Worm (Caenorhabditis elegans): ENCODE measurements around the gene lin-52.
A peak's percentile ranks its signal among the peaks of the same experiment; 100 is the strongest.

The lin-52 gene

DNA sequence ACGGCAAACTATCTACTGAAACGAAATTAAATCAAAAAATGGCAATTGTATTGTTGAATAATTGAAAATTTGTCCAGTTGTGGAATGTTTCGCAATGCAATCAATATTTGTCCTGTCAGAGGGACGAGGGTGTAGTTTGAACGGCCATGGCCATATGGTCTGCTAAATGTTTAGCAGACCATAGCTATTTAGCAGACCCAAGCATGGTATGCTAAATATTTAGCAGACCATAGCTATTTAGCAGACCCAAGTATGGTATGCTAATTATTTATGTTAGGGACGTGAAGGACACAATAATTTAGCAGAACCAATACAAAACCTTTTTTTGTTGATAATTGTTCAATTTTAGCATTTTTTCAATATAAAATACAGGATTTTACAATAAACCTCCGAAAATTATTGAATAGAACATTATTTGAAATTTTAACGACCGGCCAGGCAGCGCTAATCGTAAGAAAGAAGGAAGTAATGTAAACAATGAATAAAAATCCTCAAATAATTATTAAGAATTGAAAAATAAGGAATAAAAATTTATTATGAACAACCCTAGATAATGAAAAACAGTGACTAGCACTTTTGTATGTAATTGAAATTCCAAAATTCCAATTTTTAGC is 19.4 kb downstream of the lin-52 start, which contains the start of gene riok-3:
Gene riok-3, minus strand, starts transcription at position 15 of the 614 bp plus-strand sequence.
- TF ChIP-seq dve-1 (tag; optimal IDR thresholded peaks at IDR 0.05), result no peak
- no peak for TF ChIP-seq ceh-14 (tag; optimal IDR thresholded peaks at IDR 0.05)
- TF ChIP-seq ceh-48 (tag; optimal IDR thresholded peaks at IDR 0.05), result peak; percentile 13

DNA sequence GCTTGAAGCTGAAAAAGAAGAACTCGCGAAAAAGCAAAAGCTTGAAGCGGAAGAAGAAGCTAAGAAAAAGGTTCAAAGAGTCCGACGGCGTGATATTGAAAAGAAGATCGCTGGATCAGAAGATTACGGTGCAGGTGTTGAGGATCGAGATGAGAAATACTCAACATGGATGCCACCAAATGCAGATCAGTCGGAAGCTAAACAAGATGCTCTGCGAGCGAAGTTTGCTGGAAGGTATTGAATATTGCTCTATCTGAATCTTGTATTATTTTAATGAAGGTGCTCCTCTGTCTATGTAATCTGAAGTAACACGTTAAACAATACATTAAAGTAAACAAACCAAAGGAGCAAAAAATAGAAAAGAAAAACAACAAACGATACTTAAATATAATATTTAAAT is 22.5 kb downstream of the lin-52 start:
- TF ChIP-seq pros-1 (tag; optimal IDR thresholded peaks at IDR 0.05) (no peak), pat-9 (tag; optimal IDR thresholded peaks at IDR 0.05) (no peak), tbx-2 (tag; optimal IDR thresholded peaks at IDR 0.05) (no peak), hlh-6 (tag; optimal IDR thresholded peaks at IDR 0.05) (no peak), hlh-30 (tag; optimal IDR thresholded peaks at IDR 0.05; ENCODE audit: insufficient read depth) (no peak)

DNA sequence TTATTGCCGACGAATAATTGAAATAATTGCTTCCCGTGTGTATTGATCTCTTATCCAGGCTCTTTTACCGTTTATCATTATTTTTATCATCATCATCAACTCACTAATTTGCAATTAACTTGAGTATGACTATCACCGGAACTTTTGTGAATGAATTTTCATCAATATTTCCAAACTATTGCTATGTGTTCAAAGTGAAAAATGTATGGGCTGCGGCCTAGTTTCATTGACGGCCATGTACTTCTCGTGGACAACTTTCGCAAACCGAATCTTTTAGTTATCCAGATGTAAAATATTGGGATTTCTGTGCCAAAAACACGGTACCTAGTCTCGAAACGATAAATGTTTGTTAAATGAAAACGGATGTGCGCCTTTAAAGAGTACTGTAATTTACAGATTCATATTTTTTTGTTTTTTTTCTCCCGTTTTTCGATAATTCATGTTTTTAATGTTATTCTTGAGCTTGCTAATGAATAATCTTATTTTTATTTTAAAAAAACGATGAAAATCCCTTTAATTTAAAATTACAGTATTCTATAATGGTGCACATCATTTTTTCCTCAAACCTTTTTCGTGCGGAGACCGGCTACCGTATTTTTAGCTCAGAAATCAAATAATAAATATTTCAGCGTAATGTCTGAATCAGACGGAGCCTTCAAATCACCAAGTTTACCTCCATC is 25.9 kb downstream of the lin-52 start, which contains the start of gene ZK632.2:
Gene ZK632.2, plus strand, starts transcription at position 630 of the 680 bp plus-strand sequence.
- TF ChIP-seq pros-1 (tag; optimal IDR thresholded peaks at IDR 0.05) (no peak), ceh-30 (tag; optimal IDR thresholded peaks at IDR 0.05) (no peak), dve-1 (tag; optimal IDR thresholded peaks at IDR 0.05) (no peak), pqm-1 (tag; optimal IDR thresholded peaks at IDR 0.05) (no peak), lin-11 (tag; optimal IDR thresholded peaks at IDR 0.05) (no peak), tbx-2 (tag; optimal IDR thresholded peaks at IDR 0.05) (no peak), eyg-1 (tag; optimal IDR thresholded peaks at IDR 0.05) (no peak)

DNA sequence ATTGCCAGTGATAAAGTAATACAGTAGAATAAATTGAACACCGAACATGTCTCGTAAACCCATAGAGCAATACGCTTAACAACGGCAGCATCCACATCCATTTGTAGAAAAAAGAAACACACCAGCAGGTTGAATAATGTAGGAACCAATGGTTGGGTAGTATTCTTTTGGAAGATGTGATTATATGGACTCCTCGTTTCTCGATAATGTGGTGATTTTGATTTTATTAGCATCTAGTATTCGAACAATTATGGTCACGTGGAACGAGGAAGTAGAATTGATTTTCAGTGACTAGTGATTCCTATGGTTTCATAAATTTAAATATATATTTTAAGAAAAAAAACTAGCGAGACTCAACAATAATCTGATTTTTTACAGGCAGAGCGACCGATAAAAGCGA is 28.1 kb downstream of the lin-52 start, which contains the start of gene srxa-10:
Gene srxa-10, minus strand, starts transcription at position 101 of the 400 bp plus-strand sequence.
- TF ChIP-seq tbx-2 (tag; optimal IDR thresholded peaks at IDR 0.05) (no peak), ceh-6 (GFP tag; optimal IDR thresholded peaks at IDR 0.05) (no peak), ztf-16 (tag; optimal IDR thresholded peaks at IDR 0.05) (no peak), pqm-1 (tag; optimal IDR thresholded peaks at IDR 0.05) (no peak), unc-42 (tag; optimal IDR thresholded peaks at IDR 0.05) (no peak), npax-4 (tag; optimal IDR thresholded peaks at IDR 0.05) (no peak), fax-1 (tag; optimal IDR thresholded peaks at IDR 0.05) (no peak), ama-1 (optimal IDR thresholded peaks at IDR 0.05) (no peak), dve-1 (tag; optimal IDR thresholded peaks at IDR 0.05) (no peak), tbx-7 (tag; optimal IDR thresholded peaks at IDR 0.05) (no peak), lin-11 (tag; optimal IDR thresholded peaks at IDR 0.05) (no peak), ahr-1 (tag; optimal IDR thresholded peaks at IDR 0.05) (no peak), hlh-13 (GFP tag; optimal IDR thresholded peaks at IDR 0.05) (no peak), F13H6.1 (tag; optimal IDR thresholded peaks at IDR 0.05) (no peak), ref-2 (tag; optimal IDR thresholded peaks at IDR 0.05) (no peak), C38D4.7 (GFP tag; optimal IDR thresholded peaks at IDR 0.05) (no peak), nhr-232 (tag; optimal IDR thresholded peaks at IDR 0.05) (no peak)

DNA sequence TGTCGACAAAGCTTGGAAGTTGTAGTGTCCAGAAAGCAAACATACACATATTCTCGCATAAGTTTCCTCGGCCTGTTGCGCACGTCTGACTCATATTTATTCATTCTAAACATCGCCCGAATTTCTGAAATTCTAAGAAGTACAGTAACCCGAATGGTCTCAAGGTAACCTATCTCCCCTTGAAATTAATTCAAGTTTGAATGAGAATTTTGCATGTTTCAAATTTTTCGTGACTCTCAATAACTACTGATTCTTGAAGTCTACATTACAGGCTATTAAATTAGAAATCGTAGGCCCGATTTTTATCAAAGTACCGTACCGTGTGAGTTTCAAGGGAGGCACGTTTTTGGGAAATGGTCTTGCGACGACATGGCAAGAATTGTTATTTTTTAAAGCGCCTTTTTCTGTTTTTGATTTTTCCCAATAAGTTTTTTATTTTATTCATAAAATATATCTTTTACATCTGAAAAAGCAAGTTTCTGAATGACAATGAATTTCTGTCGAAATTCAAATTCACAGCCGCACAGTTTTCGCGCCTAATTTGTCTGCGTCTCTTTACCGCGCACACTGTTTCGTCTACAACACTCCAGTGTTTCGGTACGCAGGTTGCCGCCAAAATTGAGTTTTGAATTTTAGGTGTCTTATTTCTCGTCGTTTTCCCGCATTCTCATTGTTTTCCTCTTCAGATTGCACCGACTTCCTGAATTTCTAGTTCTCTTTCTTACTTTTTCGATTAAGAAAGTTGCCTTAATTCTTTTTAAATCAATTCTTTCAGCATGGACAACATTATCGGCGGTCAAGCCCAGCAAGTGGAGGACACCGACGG is 30.7 kb downstream of the lin-52 start, which contains the start of the genes R10E11.9 and mcm-6:
Gene R10E11.9, minus strand, starts transcription at position 51 of the 826 bp plus-strand sequence.
Gene mcm-6, plus strand, starts transcription at position 776 of the 826 bp plus-strand sequence.
- no peak for TF ChIP-seq ceh-24 (tag; optimal IDR thresholded peaks at IDR 0.05)
- no peak for TF ChIP-seq mec-3 (tag; optimal IDR thresholded peaks at IDR 0.05; ENCODE audit: borderline replicate concordance)
- no peak for TF ChIP-seq che-1 (tag; optimal IDR thresholded peaks at IDR 0.05)
- no peak for TF ChIP-seq sdc-2 (tag; optimal IDR thresholded peaks at IDR 0.05)
- TF ChIP-seq tbx-2 (tag; optimal IDR thresholded peaks at IDR 0.05), result no peak
- no peak for TF ChIP-seq hlh-13 (GFP tag; optimal IDR thresholded peaks at IDR 0.05)
- no peak for TF ChIP-seq rnt-1 (tag; optimal IDR thresholded peaks at IDR 0.05)
- no peak for TF ChIP-seq unc-86 (tag; optimal IDR thresholded peaks at IDR 0.05)
- no peak for TF ChIP-seq fax-1 (tag; optimal IDR thresholded peaks at IDR 0.05)
- TF ChIP-seq fkh-6 (tag; optimal IDR thresholded peaks at IDR 0.05), result no peak
- TF ChIP-seq pag-3 (tag; optimal IDR thresholded peaks at IDR 0.05; ENCODE audit: borderline replicate concordance), result no peak
- TF ChIP-seq ceh-30 (tag; optimal IDR thresholded peaks at IDR 0.05), result no peak

All from whole organism, late embryonic.